ENCODE assay signal across 4 fruit fly cellular contexts in genomic region chr3R:10673571-10673970, dm6.
TF ChIP-seq lines count a peak whose summit lies in the region.

No protein-coding gene starts in this region.

- TF ChIP-seq CTCF in whole organism, embryonic (GFP tag; optimal IDR thresholded peaks at IDR 0.05; lab: Kevin White, UChicago): no peak

TF ChIP-seq in whole organism, embryonic, 481 proteins besides CTCF, POLR2A, EP300 and RAD21:
- no peak for TF ChIP-seq PHDP (tag; optimal IDR thresholded peaks at IDR 0.05; lab: Kevin White, UChicago)
- TF ChIP-seq twi (tag; optimal IDR thresholded peaks at IDR 0.05; lab: Kevin White, UChicago): no peak
- TF ChIP-seq chm (GFP tag; IDR thresholded peaks at IDR 0.05; lab: Robert Waterston, UW): peak; percentile 26; the same call in 1 of the 2 replicates
- no peak for TF ChIP-seq sob (GFP tag; IDR thresholded peaks at IDR 0.05; lab: Robert Waterston, UW)
- TF ChIP-seq CG9817 (tag; optimal IDR thresholded peaks at IDR 0.05; lab: Kevin White, UChicago): no peak
- TF ChIP-seq hkb (optimal IDR thresholded peaks at IDR 0.05; lab: Kevin White, UChicago): no peak
- 0 out of 2 replicates have a peak, but pooled peaks have one; percentile 33 for TF ChIP-seq hkb (GFP tag; IDR thresholded peaks at IDR 0.05; lab: Robert Waterston, UW)
- peak; percentile 41 for TF ChIP-seq Med (GFP tag; lab: Kevin White, UChicago)
- no peak for TF ChIP-seq kay (GFP tag; optimal IDR thresholded peaks at IDR 0.05; lab: Kevin White, UChicago)
- no peak for TF ChIP-seq CG13894 (tag; optimal IDR thresholded peaks at IDR 0.05; lab: Kevin White, UChicago)

TF ChIP-seq in whole organism, prepupa, 60 proteins besides CTCF, POLR2A, EP300 and RAD21:
- TF ChIP-seq CG8632 (GFP tag; optimal IDR thresholded peaks at IDR 0.05; lab: Kevin White, UChicago) (no peak), vri (GFP tag; optimal IDR thresholded peaks at IDR 0.05; lab: Kevin White, UChicago) (peak; percentile 21), acj6 (GFP tag; optimal IDR thresholded peaks at IDR 0.05; lab: Kevin White, UChicago) (peak; percentile 7), fd85E (GFP tag; optimal IDR thresholded peaks at IDR 0.05; lab: Kevin White, UChicago) (no peak), Ets96B (tag; optimal IDR thresholded peaks at IDR 0.05; lab: Kevin White, UChicago) (peak; percentile 1), CG11902 (GFP tag; optimal IDR thresholded peaks at IDR 0.05; lab: Kevin White, UChicago) (no peak), pdm3 (GFP tag; optimal IDR thresholded peaks at IDR 0.05; lab: Kevin White, UChicago) (peak; percentile 13), achi (GFP tag; optimal IDR thresholded peaks at IDR 0.05; lab: Kevin White, UChicago) (peak; percentile 7), CG8119 (GFP tag; IDR thresholded peaks at IDR 0.05; lab: Robert Waterston, UW) (no peak), Smox (GFP tag; optimal IDR thresholded peaks at IDR 0.05; lab: Kevin White, UChicago) (peak; percentile 14), CG6163 (GFP tag; IDR thresholded peaks at IDR 0.05; lab: Robert Waterston, UW) (peak; percentile 38; the same call in 1 of the 3 replicates), CG31627 (GFP tag; optimal IDR thresholded peaks at IDR 0.05; lab: Kevin White, UChicago) (peak; percentile 22), Ets21C (GFP tag; optimal IDR thresholded peaks at IDR 0.05; lab: Kevin White, UChicago) (peak; percentile 3), CG10631 (GFP tag; optimal IDR thresholded peaks at IDR 0.05; lab: Kevin White, UChicago) (no peak), Blimp-1 (GFP tag; optimal IDR thresholded peaks at IDR 0.05; lab: Kevin White, UChicago) (no peak), lz (GFP tag; optimal IDR thresholded peaks at IDR 0.05; lab: Kevin White, UChicago) (peak; percentile 28), Eip78C (GFP tag; lab: Kevin White, UChicago) (peak; percentile 39), esn (GFP tag; optimal IDR thresholded peaks at IDR 0.05; lab: Kevin White, UChicago) (peak; percentile 18), Met (GFP tag; optimal IDR thresholded peaks at IDR 0.05; lab: Kevin White, UChicago) (peak; percentile 32), Sox102F (GFP tag; optimal IDR thresholded peaks at IDR 0.05; lab: Kevin White, UChicago) (peak; percentile 6), svp (GFP tag; lab: Kevin White, UChicago) (peak; percentile 72), Hr39 (GFP tag; optimal IDR thresholded peaks at IDR 0.05; lab: Kevin White, UChicago) (peak; percentile 30), cyc (GFP tag; optimal IDR thresholded peaks at IDR 0.05; lab: Kevin White, UChicago) (peak; percentile 16), CG6276 (GFP tag; optimal IDR thresholded peaks at IDR 0.05; lab: Kevin White, UChicago) (no peak), spab (GFP tag; optimal IDR thresholded peaks at IDR 0.05; lab: Kevin White, UChicago) (peak; percentile 3), dsx (GFP tag; optimal IDR thresholded peaks at IDR 0.05; lab: Kevin White, UChicago; ENCODE audit: poor library complexity, severe bottlenecking) (no peak)

TF ChIP-seq in whole organism, pupa, 21 proteins besides CTCF, POLR2A, EP300 and RAD21:
- TF ChIP-seq CG4496 (GFP tag; IDR thresholded peaks at IDR 0.05; lab: Robert Waterston, UW) (no peak), Snoo (tag; optimal IDR thresholded peaks at IDR 0.05; lab: Kevin White, UChicago) (no peak), CG17806 (tag; optimal IDR thresholded peaks at IDR 0.05; lab: Kevin White, UChicago) (no peak), CG8159 (tag; optimal IDR thresholded peaks at IDR 0.05; lab: Kevin White, UChicago) (peak; percentile 19), D1 (tag; optimal IDR thresholded peaks at IDR 0.05; lab: Kevin White, UChicago) (no peak), CG14655 (GFP tag; optimal IDR thresholded peaks at IDR 0.05; lab: Kevin White, UChicago) (no peak), CG34367 (tag; optimal IDR thresholded peaks at IDR 0.05; lab: Kevin White, UChicago) (no peak), CG15710 (tag; optimal IDR thresholded peaks at IDR 0.05; lab: Kevin White, UChicago) (peak; percentile 23), fd96Ca (GFP tag; IDR thresholded peaks at IDR 0.05; lab: Robert Waterston, UW) (no peak), Pif1A (GFP tag; optimal IDR thresholded peaks at IDR 0.05; lab: Kevin White, UChicago) (no peak), EcR (GFP tag; optimal IDR thresholded peaks at IDR 0.05; lab: Kevin White, UChicago) (no peak), gl (tag; optimal IDR thresholded peaks at IDR 0.05; lab: Kevin White, UChicago) (no peak), Ets98B (GFP tag; IDR thresholded peaks at IDR 0.05; lab: Robert Waterston, UW) (no peak), Pif1B (GFP tag; optimal IDR thresholded peaks at IDR 0.05; lab: Kevin White, UChicago) (no peak), CG10348 (GFP tag; IDR thresholded peaks at IDR 0.05; lab: Robert Waterston, UW) (no peak), CG9948 (tag; optimal IDR thresholded peaks at IDR 0.05; lab: Kevin White, UChicago) (peak; percentile 14)
TF ChIP-seq in whole organism, pupa: peak in this region for 3.

TF ChIP-seq in whole organism, wandering third instar larva, 38 proteins besides CTCF, POLR2A, EP300 and RAD21:
- TF ChIP-seq woc (GFP tag; optimal IDR thresholded peaks at IDR 0.05; lab: Kevin White, UChicago) (peak; percentile 6), h (GFP tag; optimal IDR thresholded peaks at IDR 0.05; lab: Kevin White, UChicago) (peak; percentile 35), OdsH (GFP tag; optimal IDR thresholded peaks at IDR 0.05; lab: Kevin White, UChicago) (peak; percentile 33), sage (GFP tag; optimal IDR thresholded peaks at IDR 0.05; lab: Kevin White, UChicago) (no peak), Rel (GFP tag; optimal IDR thresholded peaks at IDR 0.05; lab: Kevin White, UChicago) (no peak), Rel (tag; optimal IDR thresholded peaks at IDR 0.05; lab: Kevin White, UChicago) (no peak), Myc (optimal IDR thresholded peaks at IDR 0.05; lab: Kevin White, UChicago) (no peak), CrebA (GFP tag; optimal IDR thresholded peaks at IDR 0.05; lab: Kevin White, UChicago; ENCODE audit: borderline replicate concordance) (no peak), HLH106 (tag; optimal IDR thresholded peaks at IDR 0.05; lab: Kevin White, UChicago) (peak; percentile 44), Sp1 (GFP tag; optimal IDR thresholded peaks at IDR 0.05; lab: Kevin White, UChicago) (peak; percentile 32), ey (GFP tag; optimal IDR thresholded peaks at IDR 0.05; lab: Kevin White, UChicago) (peak; percentile 56), fru (GFP tag; optimal IDR thresholded peaks at IDR 0.05; lab: Kevin White, UChicago) (peak; percentile 11), GATAd (GFP tag; optimal IDR thresholded peaks at IDR 0.05; lab: Kevin White, UChicago) (no peak), Dif (GFP tag; optimal IDR thresholded peaks at IDR 0.05; lab: Kevin White, UChicago; ENCODE audit: partially characterized antibody) (no peak), Abd-B (GFP tag; optimal IDR thresholded peaks at IDR 0.05; lab: Kevin White, UChicago) (no peak), usp (GFP tag; optimal IDR thresholded peaks at IDR 0.05; lab: Kevin White, UChicago) (no peak), Hnf4 (GFP tag; optimal IDR thresholded peaks at IDR 0.05; lab: Kevin White, UChicago) (peak; percentile 6), rgr (GFP tag; optimal IDR thresholded peaks at IDR 0.05; lab: Kevin White, UChicago) (peak; percentile 13), Mio (GFP tag; optimal IDR thresholded peaks at IDR 0.05; lab: Kevin White, UChicago) (no peak), dsf (GFP tag; optimal IDR thresholded peaks at IDR 0.05; lab: Kevin White, UChicago; ENCODE audit: borderline replicate concordance) (no peak), foxo (GFP tag; optimal IDR thresholded peaks at IDR 0.05; lab: Kevin White, UChicago) (peak in 1 of 2 experiments; percentile 45), pan (optimal IDR thresholded peaks at IDR 0.05; lab: Kevin White, UChicago) (no peak), lola (GFP tag; optimal IDR thresholded peaks at IDR 0.05; lab: Kevin White, UChicago) (no peak), Hr83 (GFP tag; optimal IDR thresholded peaks at IDR 0.05; lab: Kevin White, UChicago; ENCODE audit: poor library complexity, severe bottlenecking) (no peak), jim (GFP tag; optimal IDR thresholded peaks at IDR 0.05; lab: Kevin White, UChicago) (no peak), tai (GFP tag; optimal IDR thresholded peaks at IDR 0.05; lab: Kevin White, UChicago) (no peak), br (GFP tag; optimal IDR thresholded peaks at IDR 0.05; lab: Kevin White, UChicago) (peak; percentile 4), N (GFP tag; optimal IDR thresholded peaks at IDR 0.05; lab: Kevin White, UChicago) (no peak), dmrt93B (GFP tag; optimal IDR thresholded peaks at IDR 0.05; lab: Kevin White, UChicago) (no peak), brk (GFP tag; optimal IDR thresholded peaks at IDR 0.05; lab: Kevin White, UChicago) (no peak)
TF ChIP-seq in whole organism, wandering third instar larva: peak in this region for 11.

Comparison
In these comparisons a context has a peak if more than half of its experiments do, and no peak if none do; other contexts are left out.
1. Of the 7 proteins assayed by ChIP-seq in both whole organism, embryonic and whole organism, prepupa: peak only in whole organism, embryonic: none; only in whole organism, prepupa: Hr39 and Sox102F; in both: none; in neither: 5.